Worm (Caenorhabditis elegans) whole organism, L2 larva: ENCODE measurements around the gene srx-44.

Source experiments
- C34F6.9 ChIP-seq: fragments of 150-350 bp; optimal IDR thresholded peaks from 2 replicates; lab custom pipeline; 2014; ENCODE audit warnings: missing biosample characterization, missing genetic modification characterization
- R02D3.7 ChIP-seq: fragments of 150-350 bp; optimal IDR thresholded peaks from 2 replicates; lab custom pipeline; 2014; ENCODE audit warnings: missing biosample characterization, missing genetic modification characterization
- Y55F3AM.14 ChIP-seq: fragments of 200-800 bp; sonication (Bioruptor generic); optimal IDR thresholded peaks from 2 replicates; lab custom pipeline; 2018; ENCODE audit warnings: mild to moderate bottlenecking, missing genetic modification characterization, missing compliant biosample characterization
- ZK546.5 ChIP-seq: sonication (generic microtip); optimal IDR thresholded peaks from 2 replicates; lab custom pipeline; 2017; ENCODE audit warnings: missing biosample characterization, missing genetic modification characterization
- aly-2 ChIP-seq: fragments of 150-350 bp; optimal IDR thresholded peaks from 2 replicates; lab custom pipeline; 2014; ENCODE audit warnings: missing biosample characterization, missing genetic modification characterization
- ama-1 ChIP-seq: fragments of 150-350 bp; optimal IDR thresholded peaks from 2 replicates; lab custom pipeline; 2018; ENCODE audit warnings: inconsistent platforms
- blmp-1 ChIP-seq: sonication (generic microtip); optimal IDR thresholded peaks from 2 replicates; lab custom pipeline; 2017; ENCODE audit warnings: missing genetic modification characterization, mild to moderate bottlenecking, missing compliant biosample characterization, antibody characterized with exemption, moderate library complexity; ENCODE audit not compliant: insufficient read depth
- ceh-16 ChIP-seq: fragments of 150-350 bp; optimal IDR thresholded peaks from 2 replicates; lab custom pipeline; 2014; ENCODE audit warnings: missing biosample characterization, missing genetic modification characterization
- ceh-82 ChIP-seq: fragments of 150-350 bp; optimal IDR thresholded peaks from 2 replicates; lab custom pipeline; 2014; ENCODE audit warnings: missing biosample characterization, missing genetic modification characterization
- crh-2 ChIP-seq: sonication (generic microtip); optimal IDR thresholded peaks from 2 replicates; lab custom pipeline; 2017; ENCODE audit warnings: missing biosample characterization, missing genetic modification characterization
- dmd-4 ChIP-seq: sonication (generic microtip); optimal IDR thresholded peaks from 2 replicates; lab custom pipeline; 2017; ENCODE audit warnings: missing biosample characterization, missing genetic modification characterization
- egl-27 ChIP-seq: sonication (generic microtip); optimal IDR thresholded peaks from 3 replicates; lab custom pipeline; 2017; ENCODE audit warnings: missing biosample characterization, missing genetic modification reagents, missing genetic modification characterization
- elt-3 ChIP-seq: sonication (generic microtip); optimal IDR thresholded peaks from 2 replicates; lab custom pipeline; 2017; ENCODE audit warnings: missing biosample characterization, missing genetic modification characterization
- fos-1 ChIP-seq: fragments of 150-350 bp; optimal IDR thresholded peaks from 2 replicates; lab custom pipeline; 2014; ENCODE audit warnings: missing biosample characterization, missing genetic modification characterization
- gmeb-1 ChIP-seq: fragments of 150-350 bp; optimal IDR thresholded peaks from 2 replicates; lab custom pipeline; 2014; ENCODE audit warnings: missing biosample characterization, missing genetic modification characterization
- lin-11 ChIP-seq: fragments of 150-350 bp; sonication (generic microtip); optimal IDR thresholded peaks from 2 replicates; lab custom pipeline; 2014; ENCODE audit warnings: missing biosample characterization, missing genetic modification characterization, inconsistent platforms, mixed read lengths
- lin-13 ChIP-seq: fragments of 150-350 bp; optimal IDR thresholded peaks from 2 replicates; lab custom pipeline; 2014; ENCODE audit warnings: missing biosample characterization, missing genetic modification reagents, missing genetic modification characterization
- lsy-2 ChIP-seq, 2 experiments: fragments of 150-350 bp in 1 of 2; sonication (generic microtip) in 1 of 2; optimal IDR thresholded peaks; 2 replicates each; lab custom pipeline; 2014 to 2017; ENCODE audit warnings: missing biosample characterization in 2 of 2, missing genetic modification characterization in 2 of 2
- mab-5 ChIP-seq: fragments of 150-350 bp; optimal IDR thresholded peaks from 2 replicates; lab custom pipeline; 2014; ENCODE audit warnings: missing biosample characterization, missing genetic modification characterization
- mbf-1 ChIP-seq: sonication (generic microtip); optimal IDR thresholded peaks from 2 replicates; lab custom pipeline; 2017; ENCODE audit warnings: missing biosample characterization, missing genetic modification characterization
- mdl-1 ChIP-seq, 2 experiments: fragments of 150-350 bp in 1 of 2; sonication (generic microtip) in 1 of 2; optimal IDR thresholded peaks; 2 replicates each; lab custom pipeline; 2017; ENCODE audit warnings: missing biosample characterization in 2 of 2, missing genetic modification characterization in 2 of 2
- nhr-10 ChIP-seq: sonication (generic microtip); optimal IDR thresholded peaks from 2 replicates; lab custom pipeline; 2017; ENCODE audit warnings: missing biosample characterization, missing genetic modification characterization
- nhr-11 ChIP-seq: fragments of 150-350 bp; optimal IDR thresholded peaks from 2 replicates; lab custom pipeline; 2014; ENCODE audit warnings: missing biosample characterization, missing genetic modification characterization
- nhr-129 ChIP-seq: fragments of 150-350 bp; optimal IDR thresholded peaks from 2 replicates; lab custom pipeline; 2014; ENCODE audit warnings: missing biosample characterization, missing genetic modification characterization
- nhr-21 ChIP-seq: fragments of 150-350 bp; optimal IDR thresholded peaks from 2 replicates; lab custom pipeline; 2014; ENCODE audit warnings: missing biosample characterization, missing genetic modification characterization
- nhr-23 ChIP-seq: fragments of 150-350 bp; optimal IDR thresholded peaks from 2 replicates; lab custom pipeline; 2014; ENCODE audit warnings: missing biosample characterization, missing genetic modification reagents, missing genetic modification characterization
- nhr-237 ChIP-seq: fragments of 150-350 bp; optimal IDR thresholded peaks from 2 replicates; lab custom pipeline; 2014; ENCODE audit warnings: missing biosample characterization, missing genetic modification characterization
- nhr-25 ChIP-seq: fragments of 150-350 bp; sonication (generic microtip); optimal IDR thresholded peaks from 3 replicates; lab custom pipeline; 2014; ENCODE audit warnings: missing biosample characterization, missing genetic modification characterization
- nhr-77 ChIP-seq: fragments of 150-350 bp; optimal IDR thresholded peaks from 2 replicates; lab custom pipeline; 2014; ENCODE audit warnings: missing biosample characterization, missing genetic modification characterization
- peb-1 ChIP-seq: fragments of 150-350 bp; optimal IDR thresholded peaks from 2 replicates; lab custom pipeline; 2014; ENCODE audit warnings: missing biosample characterization, missing genetic modification characterization
- sem-4 ChIP-seq: fragments of 150-350 bp; optimal IDR thresholded peaks from 2 replicates; lab custom pipeline; 2014; ENCODE audit warnings: missing biosample characterization, missing genetic modification reagents, missing genetic modification characterization
- sma-3 ChIP-seq: sonication (generic microtip); optimal IDR thresholded peaks from 2 replicates; lab custom pipeline; 2016; ENCODE audit warnings: missing genetic modification reagents, missing genetic modification characterization, missing compliant biosample characterization
- unc-39 ChIP-seq: fragments of 150-350 bp; optimal IDR thresholded peaks from 2 replicates; lab custom pipeline; 2014; ENCODE audit warnings: missing biosample characterization, missing genetic modification characterization
- unc-55 ChIP-seq: fragments of 150-350 bp; sonication (generic microtip); optimal IDR thresholded peaks from 3 replicates; lab custom pipeline; 2014; ENCODE audit warnings: missing biosample characterization, missing genetic modification reagents, missing genetic modification characterization
- unc-62 ChIP-seq: fragments of 150-350 bp; optimal IDR thresholded peaks from 2 replicates; lab custom pipeline; 2014; ENCODE audit warnings: missing biosample characterization, missing genetic modification reagents, missing genetic modification characterization
- zag-1 ChIP-seq: fragments of 150-350 bp; optimal IDR thresholded peaks from 2 replicates; lab custom pipeline; 2014; ENCODE audit warnings: missing biosample characterization, missing genetic modification characterization
- ztf-1 ChIP-seq: fragments of 200-800 bp; sonication (Bioruptor generic); conservative IDR thresholded peaks from 2 replicates; pipeline ENCODE4 v1.3.6; 2022; ENCODE audit warnings: missing genetic modification characterization, missing compliant biosample characterization
- ztf-11 ChIP-seq: sonication (generic microtip); optimal IDR thresholded peaks from 2 replicates; lab custom pipeline; 2017; ENCODE audit warnings: missing biosample characterization, missing genetic modification characterization
- ztf-4 ChIP-seq: fragments of 150-350 bp; optimal IDR thresholded peaks from 2 replicates; lab custom pipeline; 2014; ENCODE audit warnings: missing biosample characterization, missing genetic modification characterization

srx-44 gene

DNA sequence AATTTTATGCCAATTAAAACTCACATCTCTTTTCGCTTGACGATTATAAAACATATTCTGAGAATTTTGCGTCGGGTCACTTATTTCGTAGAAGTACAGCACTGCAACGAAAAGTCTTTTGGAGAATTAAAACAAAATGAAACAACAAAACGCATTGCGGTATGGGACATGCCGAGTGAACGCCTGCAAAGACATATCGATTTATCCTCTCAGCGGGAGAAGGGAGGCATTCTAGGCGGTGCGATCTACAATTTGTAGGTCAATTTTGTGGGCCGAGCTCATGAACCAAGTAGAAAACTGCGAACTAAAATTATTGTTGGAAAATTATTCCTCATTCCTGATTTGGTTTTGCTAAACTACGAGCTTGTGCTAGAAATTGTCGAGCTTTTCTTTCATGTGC is 33.2 kb downstream of the srx-44 start, which contains the start of gene F14H3.3:
Gene F14H3.3, minus strand, starts transcription at position 101 of the 400 bp plus-strand sequence.
- TF ChIP-seq R02D3.7 (tag; lab: Kevin White, UChicago) (no peak), sem-4 (tag; lab: Kevin White, UChicago) (no peak), nhr-129 (tag; lab: Kevin White, UChicago) (no peak), mab-5 (tag; lab: Kevin White, UChicago) (no peak), nhr-25 (tag; lab: Kevin White, UChicago) (no peak), nhr-11 (no peak), peb-1 (tag; lab: Kevin White, UChicago) (no peak), ztf-1 (GFP tag; lab: Robert Waterston, UW) (no peak), ztf-11 (tag; lab: Kevin White, UChicago) (no peak), lin-13 (GFP tag; lab: Kevin White, UChicago) (no peak), Y55F3AM.14 (no peak), crh-2 (tag; lab: Kevin White, UChicago) (no peak), fos-1 (tag; lab: Kevin White, UChicago) (no peak), gmeb-1 (tag; lab: Kevin White, UChicago) (no peak), nhr-10 (tag; lab: Kevin White, UChicago) (no peak), nhr-77 (no peak), unc-39 (tag; lab: Kevin White, UChicago) (no peak), sma-3 (no peak), elt-3 (no peak)
- TF ChIP-seq, all 48 proteins: peak for 0

DNA sequence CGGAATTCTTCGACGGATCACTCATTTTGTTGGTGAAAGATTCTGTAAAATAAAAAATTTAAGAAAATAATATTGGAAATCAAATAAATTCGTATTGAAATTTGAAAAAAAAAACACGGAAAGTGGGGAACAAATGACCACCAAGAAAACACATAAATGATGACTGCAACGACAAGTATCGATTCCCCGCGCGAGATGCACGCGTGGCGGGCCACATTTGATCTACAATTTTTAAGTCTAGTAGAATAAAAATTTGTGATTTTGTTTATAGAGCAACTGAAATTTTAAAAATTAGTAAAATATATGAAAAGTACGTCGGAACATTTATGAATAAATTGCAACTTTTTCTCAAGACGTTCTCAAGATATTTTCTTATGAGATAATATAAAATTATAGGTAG is 34.9 kb downstream of the srx-44 start, which contains the start of gene F14H3.4:
Gene F14H3.4, minus strand, starts transcription at position 42 of the 400 bp plus-strand sequence.
- TF ChIP-seq unc-62 (GFP tag; lab: Kevin White, UChicago) (no peak), fos-1 (tag; lab: Kevin White, UChicago) (no peak), gmeb-1 (tag; lab: Kevin White, UChicago) (no peak), nhr-23 (tag; lab: Kevin White, UChicago) (no peak), ama-1 (no peak), dmd-4 (no peak), aly-2 (tag; lab: Kevin White, UChicago) (no peak), ztf-1 (GFP tag; lab: Robert Waterston, UW) (no peak), nhr-237 (tag; lab: Kevin White, UChicago) (no peak), nhr-11 (no peak), sem-4 (tag; lab: Kevin White, UChicago) (no peak), blmp-1 (tag; lab: Kevin White, UChicago) (no peak), zag-1 (tag; lab: Kevin White, UChicago) (no peak), nhr-129 (tag; lab: Kevin White, UChicago) (no peak), crh-2 (tag; lab: Kevin White, UChicago) (no peak), unc-55 (no peak), egl-27 (tag; lab: Kevin White, UChicago) (no peak)
- TF ChIP-seq, all 48 proteins: peak for 0

- TF ChIP-seq ztf-4: no peak
- no peak for TF ChIP-seq nhr-77
- TF ChIP-seq unc-39 (tag; lab: Kevin White, UChicago): no peak
- TF ChIP-seq mdl-1 (tag; optimal IDR thresholded peaks at IDR 0.05; lab: Kevin White, UChicago): no peak
- TF ChIP-seq nhr-21: no peak
- no peak for TF ChIP-seq mbf-1 (tag; lab: Kevin White, UChicago)
- no peak for TF ChIP-seq gmeb-1 (tag; lab: Kevin White, UChicago)
- TF ChIP-seq Y55F3AM.14: no peak
- TF ChIP-seq blmp-1 (tag; lab: Kevin White, UChicago): no peak
- no peak for TF ChIP-seq lin-11 (tag; lab: Kevin White, UChicago)
- TF ChIP-seq lsy-2 (tag; optimal IDR thresholded peaks at IDR 0.05; lab: Kevin White, UChicago): no peak
- TF ChIP-seq unc-62 (GFP tag; lab: Kevin White, UChicago): no peak
- TF ChIP-seq elt-3: no peak
- TF ChIP-seq, all 48 proteins: peak for 0
These were observed 36.9 kb downstream of the srx-44 start, which contains the start of gene F14H3.5 for ce11 chrV:16057010-16057463. F14H3.5 (minus strand) TSS chrV:16057060.

DNA sequence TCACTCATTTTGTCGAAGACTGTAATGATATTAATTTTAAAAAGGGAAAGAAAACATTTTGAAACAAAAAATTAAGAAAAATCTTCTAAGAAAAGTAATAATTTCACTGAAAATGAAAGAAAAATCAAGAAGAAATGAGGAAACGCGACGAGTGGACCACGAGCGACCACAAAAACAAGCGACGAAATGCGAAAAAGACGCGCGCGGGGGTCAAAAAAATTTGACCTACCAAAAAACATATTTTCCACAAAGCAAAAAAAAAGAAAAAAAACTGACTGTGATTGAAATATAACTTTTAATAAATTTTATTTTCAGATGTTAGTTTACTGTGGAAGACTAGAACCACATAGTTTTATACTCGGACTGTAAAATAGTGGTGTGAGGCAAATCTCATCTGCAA is 38.7 kb downstream of the srx-44 start, which contains the start of gene F14H3.6:
Gene F14H3.6, minus strand, starts transcription at position 22 of the 400 bp plus-strand sequence.
- no peak for TF ChIP-seq ceh-82 (tag; lab: Kevin White, UChicago)
- no peak for TF ChIP-seq C34F6.9
- no peak for TF ChIP-seq zag-1 (tag; lab: Kevin White, UChicago)
- TF ChIP-seq blmp-1 (tag; lab: Kevin White, UChicago): no peak
- no peak for TF ChIP-seq dmd-4
- TF ChIP-seq sem-4 (tag; lab: Kevin White, UChicago): no peak
- no peak for TF ChIP-seq ceh-16
- no peak for TF ChIP-seq nhr-77
- TF ChIP-seq ZK546.5: no peak
- TF ChIP-seq nhr-25 (tag; lab: Kevin White, UChicago): no peak
- no peak for TF ChIP-seq crh-2 (tag; lab: Kevin White, UChicago)
- TF ChIP-seq R02D3.7 (tag; lab: Kevin White, UChicago): no peak
- TF ChIP-seq nhr-21: no peak
